Worm (Caenorhabditis elegans): ENCODE data around the gene str-125.

The str-125 gene

DNA sequence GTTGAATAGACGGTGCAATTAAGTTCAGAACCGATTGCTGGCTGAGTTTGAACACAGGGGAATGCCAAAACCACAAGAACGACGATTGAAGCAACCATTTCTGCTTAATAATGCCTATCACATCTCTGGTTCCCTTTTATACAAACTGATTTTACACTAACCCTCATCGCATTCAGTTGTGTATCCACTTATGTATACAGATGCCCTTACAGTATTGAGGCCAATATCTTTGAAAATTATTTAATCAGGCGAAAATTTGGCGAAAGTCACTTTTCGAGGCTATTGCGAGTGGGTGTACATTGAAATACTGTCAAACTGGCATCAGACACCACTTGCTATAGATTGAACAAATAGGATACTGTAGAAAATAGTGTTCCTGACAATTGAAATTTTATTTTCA is 22.9 kb upstream of the str-125 start, which contains the start of the genes ZK218.3 and ZK218.4:
TSS of gene ZK218.3 (minus strand) at position 101 of the 400 bp plus-strand sequence.
TSS of gene ZK218.4 (plus strand) at position 186 of the 400 bp plus-strand sequence.
- TF ChIP-seq ztf-11 (tag; optimal IDR thresholded peaks at IDR 0.05): no peak
- no peak for TF ChIP-seq mes-2 (tag; optimal IDR thresholded peaks at IDR 0.05; ENCODE audit: poor library complexity, severe bottlenecking)
- TF ChIP-seq hlh-30 (tag; optimal IDR thresholded peaks at IDR 0.05; ENCODE audit: insufficient read depth): no peak
- TF ChIP-seq R02D3.7 (tag; optimal IDR thresholded peaks at IDR 0.05): no peak

DNA sequence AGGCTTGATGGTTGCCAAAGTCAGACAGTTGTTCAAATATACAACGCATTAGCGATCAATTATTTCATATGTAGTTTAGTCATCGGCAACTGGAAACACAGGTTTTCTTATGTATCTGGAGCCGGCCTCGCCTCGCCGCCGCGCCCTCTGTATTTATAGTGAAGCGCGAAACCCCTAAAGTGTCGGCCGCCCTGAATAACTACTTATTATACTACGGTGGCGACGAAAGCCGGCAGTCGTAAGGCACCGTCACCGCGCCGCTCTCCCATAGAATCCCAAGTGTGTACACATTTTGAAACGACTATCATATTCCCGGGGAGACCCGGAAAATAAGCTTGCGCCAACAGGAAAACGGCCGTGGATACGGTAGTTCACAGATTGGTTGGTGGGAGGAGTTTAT is 18.8 kb upstream of the str-125 start:
- no peak for TF ChIP-seq spr-3 (GFP tag; optimal IDR thresholded peaks at IDR 0.05)
- TF ChIP-seq skn-1 (tag; optimal IDR thresholded peaks at IDR 0.05): no peak
- TF ChIP-seq aly-2 (tag; optimal IDR thresholded peaks at IDR 0.05): no peak
- no peak for TF ChIP-seq vab-7 (GFP tag; IDR thresholded peaks at IDR 0.05)
- no peak for TF ChIP-seq set-16 (GFP tag; IDR thresholded peaks at IDR 0.05)
- TF ChIP-seq F10B5.3 (tag; optimal IDR thresholded peaks at IDR 0.05): no peak
- TF ChIP-seq unc-130 (GFP tag; optimal IDR thresholded peaks at IDR 0.05): no peak
- no peak for TF ChIP-seq lin-29 (GFP tag; IDR thresholded peaks at IDR 0.05)

DNA sequence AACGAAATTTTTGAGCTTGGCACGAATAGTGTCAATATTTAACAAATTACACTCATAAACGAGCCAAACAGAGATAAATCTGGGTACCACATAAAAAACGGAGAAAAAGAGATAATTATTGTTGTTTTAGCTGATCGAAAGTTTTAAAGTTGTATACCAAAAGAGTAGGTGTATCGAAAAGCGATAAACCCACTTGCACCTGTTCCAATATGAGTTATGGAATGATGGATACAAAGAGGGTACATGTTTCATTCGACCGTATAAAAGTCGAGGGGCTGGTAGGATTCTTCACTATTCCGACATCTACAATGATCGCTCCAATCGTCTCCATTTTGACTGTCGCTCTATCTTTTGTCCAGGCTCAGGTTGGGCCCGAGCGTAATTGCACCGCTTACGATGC is 16.5 kb upstream of the str-125 start, which contains the start of gene ZK218.1:
TSS of gene ZK218.1 (plus strand) at position 301 of the 400 bp plus-strand sequence.
- no peak for TF ChIP-seq spr-3 (GFP tag; optimal IDR thresholded peaks at IDR 0.05)
- TF ChIP-seq ceh-62 (tag; optimal IDR thresholded peaks at IDR 0.05): no peak
- no peak for TF ChIP-seq mep-1 (tag; optimal IDR thresholded peaks at IDR 0.05)
- TF ChIP-seq egl-27 (tag; optimal IDR thresholded peaks at IDR 0.05): no peak
- TF ChIP-seq ceh-28 (tag; optimal IDR thresholded peaks at IDR 0.05): no peak
- TF ChIP-seq F44E2.7 (GFP tag; IDR thresholded peaks at IDR 0.05): no peak
- no peak for TF ChIP-seq jun-1 (tag; optimal IDR thresholded peaks at IDR 0.05)
- no peak for TF ChIP-seq nhr-11 (tag; optimal IDR thresholded peaks at IDR 0.05)
- TF ChIP-seq lsy-2 (tag; optimal IDR thresholded peaks at IDR 0.05): no peak
- no peak for TF ChIP-seq zip-2 (tag; optimal IDR thresholded peaks at IDR 0.05)

DNA sequence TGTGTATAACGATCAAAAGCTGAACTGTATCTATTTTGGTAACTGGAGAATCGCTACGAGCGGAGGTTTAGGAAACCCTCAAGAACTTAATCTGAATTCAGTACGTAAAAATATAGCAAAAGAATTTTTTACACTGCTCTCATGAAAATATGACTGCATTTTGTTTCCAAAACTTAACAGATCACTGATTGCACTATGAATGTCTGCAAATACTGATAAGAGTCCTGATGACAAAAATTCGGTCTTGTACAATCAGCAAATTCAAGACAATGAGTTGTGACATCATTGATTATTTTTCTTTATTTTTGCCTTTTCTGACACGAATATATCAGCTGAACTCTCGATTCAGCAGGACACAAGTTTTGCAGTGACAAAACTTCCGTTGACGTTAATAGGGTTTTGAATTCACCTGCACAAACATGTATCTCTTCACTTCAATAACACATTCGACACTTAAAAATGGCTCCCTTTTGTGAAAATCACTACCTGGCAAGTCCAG is 14.2 kb upstream of the str-125 start, which contains the start of gene srh-237:
TSS of gene srh-237 (plus strand) at position 449 of the 499 bp plus-strand sequence.
- TF ChIP-seq nhr-28 (tag; optimal IDR thresholded peaks at IDR 0.05) (peak; percentile 19), nhr-25 (tag; optimal IDR thresholded peaks at IDR 0.05; ENCODE audit: borderline replicate concordance, insufficient read depth) (no peak), ceh-44 (GFP tag; IDR thresholded peaks at IDR 0.05) (no peak), nhr-77 (tag; optimal IDR thresholded peaks at IDR 0.05) (peak; percentile 3), php-3 (GFP tag; IDR thresholded peaks at IDR 0.05) (0 out of 2 replicates have a peak, but pooled peaks have one; percentile 20), lin-13 (GFP tag; optimal IDR thresholded peaks at IDR 0.05) (no peak), mxl-3 (GFP tag; optimal IDR thresholded peaks at IDR 0.05) (peak; percentile 4), unc-62 (GFP tag; optimal IDR thresholded peaks at IDR 0.05 in 1 of 2) (peak in 1 of 2 experiments; percentile 24), unc-62 (tag; optimal IDR thresholded peaks at IDR 0.05) (no peak), hmg-1.1 (GFP tag; IDR thresholded peaks at IDR 0.05) (no peak), hlh-11 (tag; optimal IDR thresholded peaks at IDR 0.05) (peak; percentile 60), pqm-1 (tag; optimal IDR thresholded peaks at IDR 0.05) (peak; percentile 58), dmd-6 (GFP tag; IDR thresholded peaks at IDR 0.05) (peak; percentile 86), dmd-9 (GFP tag; IDR thresholded peaks at IDR 0.05) (no peak), aha-1 (tag) (peak; percentile 64), ceh-28 (tag; optimal IDR thresholded peaks at IDR 0.05) (no peak), daf-16 (GFP tag; optimal IDR thresholded peaks at IDR 0.05) (no peak), daf-16 (tag; optimal IDR thresholded peaks at IDR 0.05) (peak; percentile 42), fos-1 (tag; optimal IDR thresholded peaks at IDR 0.05) (no peak), Y75B8A.6 (GFP tag; IDR thresholded peaks at IDR 0.05) (no peak), Y5F2A.4 (GFP tag; optimal IDR thresholded peaks at IDR 0.05) (no peak)

Data from whole organism, L4 larva.